Fruit fly (Drosophila melanogaster): ENCODE results near the gene CG31156.
A peak's percentile ranks its signal among the peaks of the same experiment; 100 is the strongest.

Gene CG31156

dm6 chr3R:22631156-22631555 lies 17.7 kb upstream of the CG31156 start (continued):
- TF ChIP-seq Bdp1 (GFP tag; optimal IDR thresholded peaks at IDR 0.05) (no peak), CG2875 (GFP tag; optimal IDR thresholded peaks at IDR 0.05) (peak; percentile 25), croc (GFP tag; conservative IDR thresholded peaks at IDR 0.05) (no peak), gem (tag; optimal IDR thresholded peaks at IDR 0.05) (peak; percentile 10), Dfd (GFP tag; optimal IDR thresholded peaks at IDR 0.05) (no peak), lov (optimal IDR thresholded peaks at IDR 0.05) (no peak), lov (GFP tag; IDR thresholded peaks at IDR 0.05) (no peak), CG11093 (GFP tag; IDR thresholded peaks at IDR 0.05) (no peak), Jarid2 (GFP tag; optimal IDR thresholded peaks at IDR 0.05) (no peak), HmgZ (tag; optimal IDR thresholded peaks at IDR 0.05) (peak; percentile 32), gce (GFP tag; IDR thresholded peaks at IDR 0.05) (no peak), CG12155 (GFP tag; optimal IDR thresholded peaks at IDR 0.05) (no peak), lmd (GFP tag; IDR thresholded peaks at IDR 0.05) (no peak), grn (GFP tag; optimal IDR thresholded peaks at IDR 0.05) (peak; percentile 75), Chrac-16 (GFP tag; optimal IDR thresholded peaks at IDR 0.05) (no peak), danr (GFP tag; IDR thresholded peaks at IDR 0.05) (no peak), nau (GFP tag; optimal IDR thresholded peaks at IDR 0.05) (peak; percentile 8), CG10979 (tag; optimal IDR thresholded peaks at IDR 0.05) (no peak), Adf1 (GFP tag; IDR thresholded peaks at IDR 0.05) (no peak), pzg (GFP tag; optimal IDR thresholded peaks at IDR 0.05) (no peak), CG30403 (GFP tag; optimal IDR thresholded peaks at IDR 0.05) (no peak), chinmo (GFP tag; IDR thresholded peaks at IDR 0.05; ENCODE audit: partially characterized antibody) (no peak), CG12219 (GFP tag; optimal IDR thresholded peaks at IDR 0.05) (peak; percentile 15), CG12391 (tag; optimal IDR thresholded peaks at IDR 0.05) (no peak), tin (GFP tag; optimal IDR thresholded peaks at IDR 0.05) (no peak), CG10959 (GFP tag; IDR thresholded peaks at IDR 0.05) (no peak), CG12942 (GFP tag; optimal IDR thresholded peaks at IDR 0.05) (no peak), CG1024 (GFP tag; IDR thresholded peaks at IDR 0.05) (no peak), scrt (GFP tag; optimal IDR thresholded peaks at IDR 0.05) (peak; percentile 7), Aef1 (GFP tag; IDR thresholded peaks at IDR 0.05) (no peak), CG31365 (tag; optimal IDR thresholded peaks at IDR 0.05) (peak; percentile 8), D (optimal IDR thresholded peaks at IDR 0.05) (no peak), D (GFP tag; optimal IDR thresholded peaks at IDR 0.05) (no peak), pum (GFP tag; optimal IDR thresholded peaks at IDR 0.05) (no peak), salm (tag; optimal IDR thresholded peaks at IDR 0.05) (peak; percentile 36), klu (GFP tag; IDR thresholded peaks at IDR 0.05) (no peak), lbe (GFP tag; optimal IDR thresholded peaks at IDR 0.05) (no peak), pita (GFP tag; optimal IDR thresholded peaks at IDR 0.05) (no peak), nmo (GFP tag; optimal IDR thresholded peaks at IDR 0.05) (no peak), CG15011 (GFP tag; optimal IDR thresholded peaks at IDR 0.05) (no peak), CG1602 (GFP tag; optimal IDR thresholded peaks at IDR 0.05) (no peak), sens-2 (GFP tag; IDR thresholded peaks at IDR 0.05) (no peak), CG3163 (GFP tag; optimal IDR thresholded peaks at IDR 0.05) (no peak), CG1603 (tag; optimal IDR thresholded peaks at IDR 0.05) (no peak), hb (GFP tag; IDR thresholded peaks at IDR 0.05; ENCODE audit: partially characterized antibody) (no peak), Lhr (GFP tag; optimal IDR thresholded peaks at IDR 0.05) (no peak), CG17385 (GFP tag; optimal IDR thresholded peaks at IDR 0.05) (peak; percentile 44), fd64A (GFP tag; optimal IDR thresholded peaks at IDR 0.05) (peak; percentile 19), cad (GFP tag; optimal IDR thresholded peaks at IDR 0.05) (no peak), CG9609 (GFP tag; optimal IDR thresholded peaks at IDR 0.05) (no peak), odd (GFP tag; optimal IDR thresholded peaks at IDR 0.05) (peak; percentile 21), CrebB (tag; optimal IDR thresholded peaks at IDR 0.05) (peak; percentile 24), CG14014 (GFP tag; IDR thresholded peaks at IDR 0.05) (no peak; the same call in 1 of the 2 replicates)
